Worm (Caenorhabditis elegans) whole organism, early embryonic: ENCODE data around the gene Y116F11B.9.

Experiments
- B0310.2 ChIP-seq: sonication (generic microtip); optimal IDR thresholded peaks from 2 replicates; lab custom pipeline; 2016; ENCODE audit warnings: mild to moderate bottlenecking, missing genetic modification characterization, missing compliant biosample characterization
- F13C5.2 ChIP-seq: sonication (generic microtip); optimal IDR thresholded peaks from 2 replicates; lab custom pipeline; 2017; ENCODE audit warnings: mild to moderate bottlenecking, missing genetic modification characterization, inconsistent platforms, missing compliant biosample characterization
- aly-1 ChIP-seq: sonication (generic microtip); optimal IDR thresholded peaks from 2 replicates; lab custom pipeline; 2016; ENCODE audit warnings: missing genetic modification characterization, missing compliant biosample characterization
- ama-1 ChIP-seq: fragments of 150-350 bp; optimal IDR thresholded peaks from 2 replicates; lab custom pipeline; 2014
- ceh-13 ChIP-seq: fragments of 200-800 bp; sonication (Bioruptor generic); optimal IDR thresholded peaks from 2 replicates; lab custom pipeline; 2018; ENCODE audit warnings: mild to moderate bottlenecking, missing genetic modification characterization, missing compliant biosample characterization
- ceh-36 ChIP-seq: sonication (generic microtip); optimal IDR thresholded peaks from 2 replicates; lab custom pipeline; 2016; ENCODE audit warnings: missing genetic modification characterization, inconsistent platforms, missing compliant biosample characterization
- ets-7 ChIP-seq: sonication (generic microtip); optimal IDR thresholded peaks from 2 replicates; lab custom pipeline; 2016; ENCODE audit warnings: missing genotype, missing genetic modification characterization, missing compliant biosample characterization
- flt-1 ChIP-seq: fragments of 200-800 bp; sonication (Bioruptor generic); IDR thresholded peaks from 2 replicates; pipeline ENCODE4 v1.3.6; 2022; ENCODE audit warnings: missing genetic modification characterization, missing compliant biosample characterization
- hmbx-1 ChIP-seq: sonication (generic microtip); optimal IDR thresholded peaks from 2 replicates; lab custom pipeline; 2016; ENCODE audit warnings: mild to moderate bottlenecking, missing genetic modification characterization, missing compliant biosample characterization
- hmg-4 ChIP-seq: fragments of 200-800 bp; sonication (Bioruptor generic); optimal IDR thresholded peaks from 2 replicates; lab custom pipeline; 2018; ENCODE audit warnings: mild to moderate bottlenecking, missing genetic modification characterization, missing compliant biosample characterization
- hnd-1 ChIP-seq: sonication (generic microtip); optimal IDR thresholded peaks from 2 replicates; lab custom pipeline; 2016; ENCODE audit warnings: missing genetic modification characterization, missing compliant biosample characterization
- pes-1 ChIP-seq: fragments of 200-800 bp; sonication (Bioruptor generic); IDR thresholded peaks from 2 replicates; pipeline ENCODE4 v1.3.6; 2022; ENCODE audit warnings: missing genetic modification reagents, missing genetic modification characterization, missing compliant biosample characterization
- scrt-1 ChIP-seq: fragments of 200-800 bp; sonication (Bioruptor generic); IDR thresholded peaks from 2 replicates; pipeline ENCODE4 v1.3.6; 2022; ENCODE audit warnings: missing genetic modification characterization, missing compliant biosample characterization
- sea-1 ChIP-seq: fragments of 200-800 bp; sonication (Bioruptor generic); conservative IDR thresholded peaks from 2 replicates; pipeline ENCODE4 v1.3.6; 2022; ENCODE audit warnings: missing genetic modification characterization, missing compliant biosample characterization
- tbx-11 ChIP-seq: fragments of 200-800 bp; sonication (Bioruptor generic); IDR thresholded peaks from 2 replicates; pipeline ENCODE4 v1.3.6; 2022; ENCODE audit warnings: missing genetic modification characterization, missing compliant biosample characterization
- tbx-37 ChIP-seq: fragments of 200-800 bp; sonication (Bioruptor generic); conservative IDR thresholded peaks from 2 replicates; pipeline ENCODE4 v1.3.6; 2022; ENCODE audit warnings: missing genetic modification reagents, missing genetic modification characterization, missing compliant biosample characterization
- tra-4 ChIP-seq: sonication (generic microtip); optimal IDR thresholded peaks from 2 replicates; lab custom pipeline; 2017; ENCODE audit warnings: missing genetic modification characterization, missing compliant biosample characterization

The Y116F11B.9 gene

ce11 chrV:19901826-19902225, 34.0 kb upstream of the Y116F11B.9 start:
- no peak for TF ChIP-seq sea-1
- no peak for TF ChIP-seq hnd-1 (tag; lab: Kevin White, UChicago)
- TF ChIP-seq ama-1 (lab: Kevin White, UChicago) = no peak
- no peak for TF ChIP-seq F13C5.2 (tag; lab: Kevin White, UChicago)
- TF ChIP-seq ceh-36 (tag; lab: Kevin White, UChicago) = no peak
- TF ChIP-seq tra-4 (tag; lab: Kevin White, UChicago) = no peak
- no peak for TF ChIP-seq B0310.2 (tag; lab: Kevin White, UChicago)

DNA sequence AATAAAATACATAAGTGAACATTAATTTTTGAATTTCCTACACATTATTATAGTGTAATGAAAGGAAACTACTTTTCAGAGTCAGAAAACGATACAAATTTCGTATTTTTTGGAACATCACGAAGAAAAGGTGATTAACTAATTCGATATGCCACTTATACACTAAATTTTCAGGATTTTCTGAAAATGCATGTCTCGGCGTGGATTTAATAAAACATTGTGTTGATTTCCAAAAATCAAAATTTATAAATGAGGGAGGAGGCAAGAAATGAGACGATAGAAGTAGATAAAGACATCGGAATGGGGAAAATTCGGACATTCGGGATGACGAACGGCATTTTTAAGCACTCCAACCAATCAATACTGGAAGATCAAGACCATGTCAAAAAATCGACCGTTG, 31.4 kb upstream of the Y116F11B.9 start, which contains the start of gene Y116F11B.14:
Gene Y116F11B.14 (plus strand): TSS at position 301 of the 400 bp plus-strand sequence.
- no peak for TF ChIP-seq tra-4 (tag; lab: Kevin White, UChicago)
- no peak for TF ChIP-seq ets-7 (tag; lab: Kevin White, UChicago)
- no peak for TF ChIP-seq aly-1 (tag; lab: Kevin White, UChicago)
- no peak for TF ChIP-seq hnd-1 (tag; lab: Kevin White, UChicago)
- TF ChIP-seq tbx-11 (GFP tag; lab: Robert Waterston, UW) = no peak
- TF ChIP-seq ama-1 (lab: Kevin White, UChicago) = no peak
- TF ChIP-seq sea-1 = no peak
- TF ChIP-seq flt-1 (GFP tag; lab: Robert Waterston, UW) = no peak

DNA sequence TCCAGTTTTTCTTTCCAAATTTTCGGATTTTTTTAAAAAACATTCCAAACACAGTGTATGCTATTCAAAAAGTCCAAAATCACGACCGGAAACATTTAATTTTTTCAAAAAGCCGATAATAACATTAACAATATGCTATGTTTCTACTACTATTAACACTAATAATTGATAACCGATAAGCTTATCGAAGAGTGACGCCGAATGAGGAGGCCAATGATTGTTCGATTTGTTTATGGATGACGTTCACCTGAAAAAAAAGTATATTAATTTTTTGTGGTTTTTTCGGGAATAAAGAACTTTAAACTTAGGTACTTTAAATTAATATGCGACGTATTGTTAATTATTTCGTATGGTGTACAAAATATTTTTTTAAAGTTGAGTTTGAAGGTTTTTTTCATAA, 30.2 kb upstream of the Y116F11B.9 start:
- no peak for TF ChIP-seq tra-4 (tag; lab: Kevin White, UChicago)
- no peak for TF ChIP-seq tbx-11 (GFP tag; lab: Robert Waterston, UW)
- no peak for TF ChIP-seq aly-1 (tag; lab: Kevin White, UChicago)
- no peak for TF ChIP-seq B0310.2 (tag; lab: Kevin White, UChicago)
- no peak for TF ChIP-seq tbx-37
- TF ChIP-seq hnd-1 (tag; lab: Kevin White, UChicago) = no peak
- no peak for TF ChIP-seq scrt-1
- TF ChIP-seq ama-1 (lab: Kevin White, UChicago) = no peak
- no peak for TF ChIP-seq sea-1
- no peak for TF ChIP-seq ceh-13 (GFP tag; lab: Kevin White, UChicago)
- no peak for TF ChIP-seq hmg-4 (GFP tag; lab: Kevin White, UChicago)
- no peak for TF ChIP-seq hmbx-1 (tag; lab: Kevin White, UChicago)
- TF ChIP-seq pes-1 (GFP tag; lab: Robert Waterston, UW) = no peak
- no peak for TF ChIP-seq ceh-36 (tag; lab: Kevin White, UChicago)
- TF ChIP-seq ets-7 (tag; lab: Kevin White, UChicago) = no peak
- no peak for TF ChIP-seq F13C5.2 (tag; lab: Kevin White, UChicago)
- TF ChIP-seq flt-1 (GFP tag; lab: Robert Waterston, UW) = no peak

DNA sequence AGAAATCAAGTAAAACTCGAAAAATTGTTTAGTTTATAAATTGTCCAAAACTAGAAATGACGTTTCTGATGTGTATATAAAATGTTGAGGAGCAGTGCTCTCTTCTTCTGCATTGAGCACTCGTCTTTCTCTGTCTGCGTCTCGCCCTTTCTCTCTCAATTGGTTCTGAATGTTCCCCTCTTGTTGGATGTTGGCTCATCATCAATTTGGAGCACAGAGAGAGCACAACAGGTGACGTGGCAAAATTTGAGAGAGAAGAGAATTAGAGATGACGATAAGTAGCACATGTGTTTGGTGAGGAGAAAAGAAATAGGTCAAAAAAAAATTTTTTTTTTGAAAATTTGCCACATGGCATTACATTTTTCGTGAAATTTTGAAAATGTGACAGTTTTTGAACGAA, 29.8 kb upstream of the Y116F11B.9 start:
- no peak for TF ChIP-seq tbx-37
- no peak for TF ChIP-seq tbx-11 (GFP tag; lab: Robert Waterston, UW)
- TF ChIP-seq F13C5.2 (tag; lab: Kevin White, UChicago) = peak; percentile 4
- TF ChIP-seq ceh-13 (GFP tag; lab: Kevin White, UChicago) = no peak
- TF ChIP-seq sea-1 = no peak

ce11 chrV:19895250-19895649, 27.5 kb upstream of the Y116F11B.9 start, which contains the start of gene gly-4:
gly-4 (minus strand) TSS chrV:19895350.
- no peak for TF ChIP-seq hmbx-1 (tag; lab: Kevin White, UChicago)
- TF ChIP-seq pes-1 (GFP tag; lab: Robert Waterston, UW) = no peak
- no peak for TF ChIP-seq hnd-1 (tag; lab: Kevin White, UChicago)
- TF ChIP-seq B0310.2 (tag; lab: Kevin White, UChicago) = no peak
- TF ChIP-seq scrt-1 = no peak
- TF ChIP-seq tbx-11 (GFP tag; lab: Robert Waterston, UW) = no peak
- TF ChIP-seq ama-1 (lab: Kevin White, UChicago) = no peak
- no peak for TF ChIP-seq flt-1 (GFP tag; lab: Robert Waterston, UW)
- TF ChIP-seq sea-1 = no peak
- no peak for TF ChIP-seq aly-1 (tag; lab: Kevin White, UChicago)
- TF ChIP-seq tra-4 (tag; lab: Kevin White, UChicago) = no peak
- no peak for TF ChIP-seq hmg-4 (GFP tag; lab: Kevin White, UChicago)
- no peak for TF ChIP-seq tbx-37
- no peak for TF ChIP-seq F13C5.2 (tag; lab: Kevin White, UChicago)
- no peak for TF ChIP-seq ets-7 (tag; lab: Kevin White, UChicago)
- no peak for TF ChIP-seq ceh-36 (tag; lab: Kevin White, UChicago)
- TF ChIP-seq ceh-13 (GFP tag; lab: Kevin White, UChicago) = no peak

- TF ChIP-seq hnd-1 (tag; lab: Kevin White, UChicago) = no peak
- TF ChIP-seq aly-1 (tag; lab: Kevin White, UChicago) = no peak
- no peak for TF ChIP-seq flt-1 (GFP tag; lab: Robert Waterston, UW)
- no peak for TF ChIP-seq ceh-36 (tag; lab: Kevin White, UChicago)
- TF ChIP-seq ets-7 (tag; lab: Kevin White, UChicago) = no peak
- TF ChIP-seq ceh-13 (GFP tag; lab: Kevin White, UChicago) = no peak
- no peak for TF ChIP-seq hmbx-1 (tag; lab: Kevin White, UChicago)
- TF ChIP-seq tra-4 (tag; lab: Kevin White, UChicago) = no peak
- no peak for TF ChIP-seq F13C5.2 (tag; lab: Kevin White, UChicago)
- TF ChIP-seq hmg-4 (GFP tag; lab: Kevin White, UChicago) = no peak
- no peak for TF ChIP-seq ama-1 (lab: Kevin White, UChicago)
- no peak for TF ChIP-seq scrt-1
Observed at ce11 chrV:19882916-19883315, 15.1 kb upstream of the Y116F11B.9 start, which contains the start of gene Y116F11B.13. Y116F11B.13 (plus strand) TSS chrV:19883216.

DNA sequence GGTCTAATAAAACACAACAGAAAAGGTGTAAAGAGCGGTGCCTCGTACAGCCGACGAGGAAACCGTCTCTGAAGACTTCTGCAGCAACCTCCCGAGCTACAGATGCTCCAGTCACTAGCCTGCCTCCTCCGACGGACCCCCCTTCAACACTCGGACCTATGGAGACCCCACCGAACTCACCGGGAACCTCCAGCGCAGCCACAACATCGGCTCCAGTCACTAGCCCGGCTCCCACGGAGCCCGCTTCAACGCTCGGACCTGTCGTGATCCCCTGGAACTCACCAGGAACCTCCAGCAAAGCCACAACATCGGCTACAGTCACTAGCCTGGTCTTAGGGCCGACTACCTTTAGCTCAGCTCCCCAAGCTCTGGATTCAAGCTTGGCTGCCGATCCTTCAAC, 7.6 kb downstream of the Y116F11B.9 start:
- no peak for TF ChIP-seq ama-1 (lab: Kevin White, UChicago)
- no peak for TF ChIP-seq aly-1 (tag; lab: Kevin White, UChicago)
- no peak for TF ChIP-seq tbx-11 (GFP tag; lab: Robert Waterston, UW)
- no peak for TF ChIP-seq tbx-37
- no peak for TF ChIP-seq scrt-1
- no peak for TF ChIP-seq hmg-4 (GFP tag; lab: Kevin White, UChicago)
- TF ChIP-seq ceh-36 (tag; lab: Kevin White, UChicago) = no peak
- TF ChIP-seq ets-7 (tag; lab: Kevin White, UChicago) = no peak
- no peak for TF ChIP-seq hnd-1 (tag; lab: Kevin White, UChicago)
- no peak for TF ChIP-seq sea-1
- no peak for TF ChIP-seq ceh-13 (GFP tag; lab: Kevin White, UChicago)
- no peak for TF ChIP-seq F13C5.2 (tag; lab: Kevin White, UChicago)
- TF ChIP-seq pes-1 (GFP tag; lab: Robert Waterston, UW) = no peak
- no peak for TF ChIP-seq hmbx-1 (tag; lab: Kevin White, UChicago)
- no peak for TF ChIP-seq B0310.2 (tag; lab: Kevin White, UChicago)
- TF ChIP-seq tra-4 (tag; lab: Kevin White, UChicago) = no peak
- no peak for TF ChIP-seq flt-1 (GFP tag; lab: Robert Waterston, UW)
